Fruit fly (Drosophila melanogaster) whole organism, wandering third instar larva: ENCODE results near the gene Or30a.

ENCODE experiments used
- CG32264 ChIP-seq: fragments of 200-800 bp; sonication (Bioruptor generic); optimal IDR thresholded peaks from 2 replicates; lab custom pipeline; 2016; ENCODE audit warnings: missing biosample characterization, missing genetic modification characterization
- CG9705 ChIP-seq: fragments of 200-800 bp; sonication (Bioruptor generic); optimal IDR thresholded peaks from 2 replicates; lab custom pipeline; 2018; ENCODE audit warnings: missing biosample characterization, mild to moderate bottlenecking, missing genetic modification characterization
- CrebA ChIP-seq: fragments of 200-800 bp; sonication (Bioruptor generic); optimal IDR thresholded peaks from 2 replicates; lab custom pipeline; 2016; ENCODE audit warnings: missing biosample characterization, mild to moderate bottlenecking, missing genetic modification characterization, borderline replicate concordance
- Dfd ChIP-seq: fragments of >200 bp; optimal IDR thresholded peaks from 2 replicates; lab custom pipeline; 2017; ENCODE audit warnings: missing biosample characterization, missing genetic modification characterization
- Dif ChIP-seq: fragments of 200-275, 200-300 bp; sonication (Bioruptor generic); optimal IDR thresholded peaks from 2 replicates; lab custom pipeline; 2018; ENCODE audit warnings: missing biosample characterization, missing genetic modification characterization; ENCODE audit not compliant: partially characterized antibody
- HLH106 ChIP-seq: fragments of 200-800 bp; optimal IDR thresholded peaks from 3 replicates; lab custom pipeline; 2019; ENCODE audit warnings: missing biosample characterization, mild to moderate bottlenecking, missing genetic modification characterization, moderate library complexity
- Hr78 ChIP-seq: fragments of >200 bp; optimal IDR thresholded peaks from 2 replicates; lab custom pipeline; 2017; ENCODE audit warnings: missing biosample characterization, missing genetic modification characterization
- Hr83 ChIP-seq: fragments of 200-300 bp; sonication (Bioruptor generic); optimal IDR thresholded peaks from 2 replicates; lab custom pipeline; 2016; ENCODE audit warnings: missing biosample characterization, mild to moderate bottlenecking, missing genetic modification characterization, moderate library complexity; ENCODE audit not compliant: poor library complexity, severe bottlenecking
- Jra ChIP-seq: sonication (Bioruptor generic); optimal IDR thresholded peaks from 2 replicates; lab custom pipeline; 2016; ENCODE audit warnings: missing biosample characterization, missing genetic modification characterization
- Mio ChIP-seq: sonication (Bioruptor generic); optimal IDR thresholded peaks from 2 replicates; lab custom pipeline; 2016; ENCODE audit warnings: missing biosample characterization, missing genetic modification characterization
- Myc ChIP-seq: fragments of >200 bp; optimal IDR thresholded peaks from 2 replicates; lab custom pipeline; 2017
- N ChIP-seq: fragments of >200 bp; optimal IDR thresholded peaks from 2 replicates; lab custom pipeline; 2018; ENCODE audit warnings: missing biosample characterization, missing external identifiers, missing genetic modification characterization
- Rel ChIP-seq, 2 experiments: fragments of 200-800 bp; sonication (Bioruptor generic) in 1 of 2; optimal IDR thresholded peaks; 2 replicates in 1 of 2; 3 replicates in 1 of 2; lab custom pipeline; 2016 to 2019; ENCODE audit warnings: mild to moderate bottlenecking in 2 of 2, missing biosample characterization in 2 of 2, missing genetic modification characterization in 2 of 2, moderate library complexity in 1 of 2
- Vsx2 ChIP-seq: fragments of 200-300, 225-300 bp; sonication (Bioruptor generic); optimal IDR thresholded peaks from 2 replicates; lab custom pipeline; 2018; ENCODE audit warnings: missing biosample characterization, missing genetic modification characterization; ENCODE audit not compliant: partially characterized antibody
- br ChIP-seq: fragments of 200-800 bp; sonication (Bioruptor generic); optimal IDR thresholded peaks from 2 replicates; lab custom pipeline; 2016; ENCODE audit warnings: missing biosample characterization, missing genetic modification characterization
- brk ChIP-seq: fragments of 200-800 bp; sonication (Bioruptor generic); optimal IDR thresholded peaks from 2 replicates; lab custom pipeline; 2016; ENCODE audit warnings: missing biosample characterization, mild to moderate bottlenecking, missing genetic modification characterization
- dl ChIP-seq, 2 experiments: fragments of 175-275, 200-275 bp in 1 of 2; fragments of 200-275 bp in 1 of 2; sonication (Bioruptor generic); optimal IDR thresholded peaks; lab custom pipeline; 2018; ENCODE audit warnings: mild to moderate bottlenecking in 2 of 2, missing biosample characterization in 2 of 2, missing genetic modification characterization in 2 of 2, moderate library complexity in 2 of 2; ENCODE audit not compliant: partially characterized antibody in 2 of 2, insufficient read depth in 1 of 2
- dmrt93B ChIP-seq: fragments of 200-800 bp; sonication (Bioruptor generic); optimal IDR thresholded peaks from 2 replicates; lab custom pipeline; 2018; ENCODE audit warnings: missing biosample characterization, mild to moderate bottlenecking, missing genetic modification characterization
- dsf ChIP-seq: sonication (Bioruptor generic); optimal IDR thresholded peaks from 2 replicates; lab custom pipeline; 2016; ENCODE audit warnings: missing biosample characterization, missing genetic modification characterization, borderline replicate concordance
- foxo ChIP-seq, 2 experiments: fragments of 200-800 bp; sonication (Bioruptor generic); optimal IDR thresholded peaks; 2 replicates in 1 of 2; 3 replicates in 1 of 2; lab custom pipeline; 2016 to 2017; ENCODE audit warnings: missing biosample characterization in 2 of 2, missing genetic modification characterization in 2 of 2
- fru ChIP-seq: fragments of 200-800 bp; sonication (Bioruptor generic); optimal IDR thresholded peaks from 3 replicates; lab custom pipeline; 2016; ENCODE audit warnings: missing biosample characterization, mild to moderate bottlenecking, missing genetic modification characterization
- h ChIP-seq: fragments of 200-800 bp; sonication (Bioruptor generic); optimal IDR thresholded peaks from 3 replicates; lab custom pipeline; 2016; ENCODE audit warnings: missing biosample characterization, mild to moderate bottlenecking, missing genetic modification characterization
- lola ChIP-seq: fragments of >200 bp; optimal IDR thresholded peaks from 2 replicates; lab custom pipeline; 2017; ENCODE audit warnings: missing biosample characterization, missing genetic modification characterization
- pan ChIP-seq: fragments of >200 bp; optimal IDR thresholded peaks from 2 replicates; lab custom pipeline; 2017
- psq ChIP-seq: fragments of 200-800 bp; sonication (Bioruptor generic); optimal IDR thresholded peaks from 3 replicates; lab custom pipeline; 2017; ENCODE audit warnings: missing biosample characterization, mild to moderate bottlenecking, missing genetic modification characterization, moderate library complexity
- sv ChIP-seq: fragments of 200-800 bp; sonication (Bioruptor generic); optimal IDR thresholded peaks from 3 replicates; lab custom pipeline; 2016; ENCODE audit warnings: missing biosample characterization, missing genetic modification characterization
- tai ChIP-seq: sonication (Bioruptor generic); optimal IDR thresholded peaks from 2 replicates; lab custom pipeline; 2016; ENCODE audit warnings: missing biosample characterization, missing genetic modification characterization
- woc ChIP-seq: sonication (Bioruptor generic); optimal IDR thresholded peaks from 2 replicates; lab custom pipeline; 2016; ENCODE audit warnings: missing biosample characterization, mild to moderate bottlenecking, missing genetic modification characterization

The Or30a gene

dm6 chr2L:9134209-9134608 is 22.6 kb downstream of the Or30a start:
- TF ChIP-seq br (GFP tag; lab: Kevin White, UChicago) (no peak), woc (GFP tag; lab: Kevin White, UChicago) (no peak), Vsx2 (GFP tag; lab: Kevin White, UChicago) (no peak), Hr78 (no peak), Hr83 (GFP tag; lab: Kevin White, UChicago) (no peak), dmrt93B (GFP tag; lab: Kevin White, UChicago) (no peak), sv (GFP tag; lab: Kevin White, UChicago) (no peak), psq (GFP tag; lab: Kevin White, UChicago) (no peak), h (GFP tag; lab: Kevin White, UChicago) (no peak)

dm6 chr2L:9134940-9135339 is 23.3 kb downstream of the Or30a start:
- TF ChIP-seq sv (GFP tag; lab: Kevin White, UChicago) = no peak
- TF ChIP-seq Hr78 = no peak
- TF ChIP-seq dmrt93B (GFP tag; lab: Kevin White, UChicago) = no peak
- no peak for TF ChIP-seq tai

- TF ChIP-seq Vsx2 (GFP tag; lab: Kevin White, UChicago) = peak; percentile 21
- no peak for TF ChIP-seq CrebA
- TF ChIP-seq, all 38 proteins: peak for 1
These were observed 25.1 kb downstream of the Or30a start for dm6 chr2L:9136712-9137111.

- TF ChIP-seq fru (GFP tag; lab: Kevin White, UChicago) (no peak), CrebA (no peak), pan (no peak), Jra (no peak), Myc (lab: Kevin White, UChicago) (no peak), Hr83 (GFP tag; lab: Kevin White, UChicago) (no peak), brk (GFP tag; lab: Kevin White, UChicago) (no peak), Dif (GFP tag; lab: Kevin White, UChicago) (no peak), dsf (GFP tag; lab: Kevin White, UChicago) (no peak), foxo (GFP tag; optimal IDR thresholded peaks at IDR 0.05; lab: Kevin White, UChicago) (no peak), HLH106 (tag; lab: Kevin White, UChicago) (no peak), br (GFP tag; lab: Kevin White, UChicago) (no peak), Mio (no peak), lola (GFP tag; lab: Kevin White, UChicago) (no peak), woc (GFP tag; lab: Kevin White, UChicago) (no peak)
- TF ChIP-seq, all 38 proteins: peak for 0
These were observed 29.4 kb downstream of the Or30a start for dm6 chr2L:9140945-9141440.

dm6 chr2L:9145761-9146160 is 34.1 kb downstream of the Or30a start:
- TF ChIP-seq Rel (GFP tag; optimal IDR thresholded peaks at IDR 0.05; lab: Kevin White, UChicago) = no peak
- TF ChIP-seq Rel (tag; optimal IDR thresholded peaks at IDR 0.05; lab: Kevin White, UChicago) = no peak
- no peak for TF ChIP-seq fru (GFP tag; lab: Kevin White, UChicago)
- TF ChIP-seq br (GFP tag; lab: Kevin White, UChicago) = no peak
- TF ChIP-seq Jra = no peak
- no peak for TF ChIP-seq CG32264 (GFP tag; lab: Kevin White, UChicago)
- TF ChIP-seq pan = no peak
- TF ChIP-seq N = no peak
- no peak for TF ChIP-seq dsf (GFP tag; lab: Kevin White, UChicago)
- no peak for TF ChIP-seq Hr78
- no peak for TF ChIP-seq dl (GFP tag; optimal IDR thresholded peaks at IDR 0.05; lab: Kevin White, UChicago; ENCODE audit: insufficient read depth in 1 of 2, partially characterized antibody in 2 of 2)
- TF ChIP-seq dmrt93B (GFP tag; lab: Kevin White, UChicago) = no peak
- no peak for TF ChIP-seq Dfd
- no peak for TF ChIP-seq brk (GFP tag; lab: Kevin White, UChicago)
- TF ChIP-seq CG9705 (GFP tag; lab: Kevin White, UChicago) = no peak
